Fruit fly (Drosophila melanogaster) whole organism, embryonic: Measurements from ENCODE around the gene Spase25.
A peak's percentile ranks its signal among the peaks of the same experiment; 100 is the strongest.

Experiments used
- ATbp ChIP-seq: fragments of 200-800 bp; sonication (Bioruptor generic); optimal IDR thresholded peaks from 2 replicates; lab custom pipeline; 2017; ENCODE audit warnings: missing biosample characterization, mild to moderate bottlenecking, missing genetic modification characterization, missing genetic modification reagents
- Atf3 ChIP-seq: fragments of 200-800 bp; sonication (Bioruptor generic); optimal IDR thresholded peaks from 3 replicates; lab custom pipeline; 2016; ENCODE audit warnings: missing biosample characterization, missing genetic modification characterization
- CG10147 ChIP-seq: fragments of 200-800 bp; sonication (Bioruptor generic); optimal IDR thresholded peaks from 2 replicates; lab custom pipeline; 2019; ENCODE audit warnings: missing biosample characterization, mild to moderate bottlenecking, missing genetic modification characterization, moderate library complexity
- CG11247 ChIP-seq: fragments of 200-800 bp; sonication (Bioruptor generic); IDR thresholded peaks from 2 replicates; pipeline ENCODE4 v1.3.6; 2022; ENCODE audit warnings: missing biosample characterization, missing genetic modification characterization
- CG11504 ChIP-seq: fragments of 200-800 bp; sonication (Bioruptor generic); optimal IDR thresholded peaks from 3 replicates; lab custom pipeline; 2019; ENCODE audit warnings: missing biosample characterization, mild to moderate bottlenecking, missing genetic modification characterization, moderate library complexity
- CG12769 ChIP-seq: fragments of 200-800 bp; sonication (Bioruptor generic); optimal IDR thresholded peaks from 2 replicates; lab custom pipeline; 2019; ENCODE audit warnings: missing biosample characterization, mild to moderate bottlenecking, missing genetic modification characterization, moderate library complexity
- CG12942 ChIP-seq: fragments of 200-800 bp; sonication (Bioruptor generic); optimal IDR thresholded peaks from 3 replicates; lab custom pipeline; 2016; ENCODE audit warnings: missing biosample characterization, missing genetic modification characterization
- CG14014 ChIP-seq: fragments of 200-800 bp; sonication (Bioruptor generic); IDR thresholded peaks from 2 replicates; pipeline ENCODE4 v1.3.6; 2022; ENCODE audit warnings: missing biosample characterization, missing genetic modification characterization
- CG1602 ChIP-seq: fragments of 200-800 bp; sonication (Bioruptor generic); optimal IDR thresholded peaks from 3 replicates; lab custom pipeline; 2016; ENCODE audit warnings: missing biosample characterization, missing genetic modification characterization
- CG16813 ChIP-seq: fragments of 200-800 bp; sonication (Bioruptor generic); IDR thresholded peaks from 3 replicates; pipeline ENCODE4 v1.3.6; 2022; ENCODE audit warnings: missing biosample characterization, missing genetic modification characterization; ENCODE audit not compliant: partially characterized antibody
- CG16815 ChIP-seq: fragments of 200-800 bp; sonication (Bioruptor generic); optimal IDR thresholded peaks from 3 replicates; lab custom pipeline; 2017; ENCODE audit warnings: missing biosample characterization, mild to moderate bottlenecking, missing genetic modification characterization
- CG17361 ChIP-seq: fragments of 200-800 bp; sonication (Bioruptor generic); IDR thresholded peaks from 3 replicates; pipeline ENCODE4 v1.3.6; 2022; ENCODE audit warnings: missing biosample characterization, missing genetic modification characterization
- CG2116 ChIP-seq: fragments of 200-800 bp; sonication (Bioruptor generic); optimal IDR thresholded peaks from 3 replicates; lab custom pipeline; 2018; ENCODE audit warnings: missing biosample characterization, mild to moderate bottlenecking, missing genetic modification characterization
- CG2202 ChIP-seq: fragments of 200-800 bp; sonication (Bioruptor generic); optimal IDR thresholded peaks from 2 replicates; lab custom pipeline; 2018; ENCODE audit warnings: missing biosample characterization, mild to moderate bottlenecking, missing genetic modification characterization
- CG2875 ChIP-seq: fragments of 200-800 bp; sonication (Bioruptor generic); optimal IDR thresholded peaks from 2 replicates; lab custom pipeline; 2017; ENCODE audit warnings: missing biosample characterization, mild to moderate bottlenecking, missing genetic modification characterization, missing genetic modification reagents
- CG2889 ChIP-seq: fragments of 200-800 bp; sonication (Bioruptor generic); IDR thresholded peaks from 3 replicates; pipeline ENCODE4 v1.3.6; 2022; ENCODE audit warnings: missing biosample characterization, missing genetic modification characterization
- CG31441 ChIP-seq: fragments of 200-800 bp; sonication (Bioruptor generic); IDR thresholded peaks from 2 replicates; pipeline ENCODE4 v1.3.6; 2022; ENCODE audit warnings: missing biosample characterization, missing genetic modification characterization
- CG3726 ChIP-seq: fragments of 200-800 bp; sonication (Bioruptor generic); IDR thresholded peaks from 3 replicates; pipeline ENCODE4, ENCODE4 v1.3.6; 2022; ENCODE audit warnings: missing biosample characterization, missing genetic modification characterization
- CG6272 ChIP-seq: fragments of 200-800 bp; sonication (Bioruptor generic); IDR thresholded peaks from 2 replicates; pipeline ENCODE4 v1.3.6; 2022; ENCODE audit warnings: missing biosample characterization, missing genetic modification characterization
- CG7928 ChIP-seq: fragments of 200-800 bp; sonication (Bioruptor generic); optimal IDR thresholded peaks from 2 replicates; lab custom pipeline; 2017; ENCODE audit warnings: missing biosample characterization, mild to moderate bottlenecking, missing genetic modification characterization
- CG8359 ChIP-seq: fragments of 200-800 bp; sonication (Bioruptor generic); optimal IDR thresholded peaks from 2 replicates; lab custom pipeline; 2017; ENCODE audit warnings: missing biosample characterization, mild to moderate bottlenecking, missing genetic modification characterization, borderline replicate concordance
- CG9215 ChIP-seq: fragments of 200-800 bp; sonication (Bioruptor generic); IDR thresholded peaks from 2 replicates; pipeline ENCODE4 v1.3.6; 2022; ENCODE audit warnings: missing biosample characterization, missing genetic modification characterization
- CG9727 ChIP-seq: fragments of 200-800 bp; sonication (Bioruptor generic); optimal IDR thresholded peaks from 3 replicates; lab custom pipeline; 2017; ENCODE audit warnings: missing biosample characterization, mild to moderate bottlenecking, missing genetic modification characterization
- CG9817 ChIP-seq: fragments of 200-800 bp; sonication (Bioruptor generic); optimal IDR thresholded peaks from 2 replicates; lab custom pipeline; 2018; ENCODE audit warnings: missing biosample characterization, mild to moderate bottlenecking, missing genetic modification characterization, moderate library complexity
- Camta ChIP-seq: fragments of 200-800 bp; sonication (Bioruptor generic); optimal IDR thresholded peaks from 2 replicates; lab custom pipeline; 2016; ENCODE audit warnings: missing biosample characterization, missing genetic modification characterization
- CoRest ChIP-seq: fragments of 200-800 bp; sonication (Bioruptor generic); optimal IDR thresholded peaks from 3 replicates; lab custom pipeline; 2018; ENCODE audit warnings: missing biosample characterization, mild to moderate bottlenecking, missing genetic modification characterization, moderate library complexity
- Doc2 ChIP-seq: fragments of 200-800 bp; sonication (Bioruptor generic); IDR thresholded peaks from 2 replicates; pipeline ENCODE4 v1.3.6; 2022; ENCODE audit warnings: missing biosample characterization, missing genetic modification characterization
- H15 ChIP-seq: fragments of 200-800 bp; sonication (Bioruptor generic); IDR thresholded peaks from 3 replicates; pipeline ENCODE4 v1.3.6; 2022; ENCODE audit warnings: missing biosample characterization, missing genetic modification characterization
- Hmx ChIP-seq: fragments of 200-800 bp; sonication (Bioruptor generic); optimal IDR thresholded peaks from 2 replicates; lab custom pipeline; 2016; ENCODE audit warnings: missing biosample characterization, missing genetic modification characterization
- ac ChIP-seq: fragments of 200-800 bp; sonication (Bioruptor generic); optimal IDR thresholded peaks from 3 replicates; lab custom pipeline; 2017; ENCODE audit warnings: missing biosample characterization, mild to moderate bottlenecking, missing genetic modification characterization
- ash1 ChIP-seq: fragments of 200-800 bp; sonication (Bioruptor generic); optimal IDR thresholded peaks from 2 replicates; lab custom pipeline; 2018; ENCODE audit warnings: missing biosample characterization, mild to moderate bottlenecking, missing genetic modification characterization
- chn ChIP-seq: fragments of 200-800 bp; sonication (Bioruptor generic); optimal IDR thresholded peaks from 2 replicates; lab custom pipeline; 2016; ENCODE audit warnings: missing biosample characterization, missing genetic modification characterization
- da ChIP-seq: fragments of 200-800 bp; sonication (Bioruptor generic); optimal IDR thresholded peaks from 2 replicates; lab custom pipeline; 2016; ENCODE audit warnings: missing biosample characterization, missing genetic modification characterization
- eyg ChIP-seq: fragments of 200-800 bp; sonication (Bioruptor generic); optimal IDR thresholded peaks from 3 replicates; lab custom pipeline; 2016; ENCODE audit warnings: missing biosample characterization, missing genetic modification characterization
- gcm ChIP-seq: fragments of 200-800 bp; sonication (Bioruptor generic); optimal IDR thresholded peaks from 2 replicates; lab custom pipeline; 2019; ENCODE audit warnings: missing biosample characterization, mild to moderate bottlenecking, missing genetic modification characterization, moderate library complexity
- gt ChIP-seq: fragments of 200-800 bp; sonication (Bioruptor generic); IDR thresholded peaks from 2 replicates; pipeline ENCODE4 v1.3.6; 2022; ENCODE audit warnings: missing biosample characterization, missing genetic modification characterization
- her ChIP-seq: fragments of 200-800 bp; sonication (Bioruptor generic); optimal IDR thresholded peaks from 2 replicates; lab custom pipeline; 2016; ENCODE audit warnings: missing biosample characterization, missing genetic modification characterization
- lola ChIP-seq, 3 experiments: fragments of >200 bp in 2 of 3; fragments of 200-800 bp in 1 of 3; sonication (Bioruptor generic) in 1 of 3; optimal IDR thresholded peaks; 2 replicates each; lab custom pipeline; 2017 to 2019; ENCODE audit warnings: missing biosample characterization in 3 of 3, missing genetic modification characterization in 3 of 3, mild to moderate bottlenecking in 1 of 3, moderate library complexity in 1 of 3
- mld ChIP-seq: fragments of 200-800 bp; sonication (Bioruptor generic); IDR thresholded peaks from 3 replicates; pipeline ENCODE4 v1.3.6; 2022; ENCODE audit warnings: missing biosample characterization, missing genetic modification characterization; ENCODE audit not compliant: partially characterized antibody
- p53 ChIP-seq: fragments of 200-800 bp; sonication (Bioruptor generic); optimal IDR thresholded peaks from 2 replicates; lab custom pipeline; 2016; ENCODE audit warnings: missing biosample characterization, missing genetic modification characterization
- prd ChIP-seq, 3 experiments: fragments of >200 bp in 2 of 3; fragments of 200-800 bp in 1 of 3; sonication (Bioruptor generic) in 1 of 3; optimal IDR thresholded peaks in 2 of 3; IDR thresholded peaks in 1 of 3; 2 replicates in 2 of 3; 3 replicates in 1 of 3; pipeline versions ENCODE4 v1.3.6 to Lab custom; 2017 to 2022; ENCODE audit warnings: missing biosample characterization in 1 of 3, missing genetic modification characterization in 1 of 3
- so ChIP-seq: fragments of 200-800 bp; sonication (Bioruptor generic); IDR thresholded peaks from 3 replicates; pipeline ENCODE4 v1.3.6; 2022; ENCODE audit warnings: missing biosample characterization, missing genetic modification characterization
- stc ChIP-seq: fragments of 200-800 bp; sonication (Bioruptor generic); IDR thresholded peaks from 2 replicates; pipeline ENCODE4 v1.3.6; 2022; ENCODE audit warnings: missing biosample characterization, missing genetic modification characterization
- stwl ChIP-seq: fragments of 200-800 bp; sonication (Bioruptor generic); optimal IDR thresholded peaks from 3 replicates; lab custom pipeline; 2018; ENCODE audit warnings: missing biosample characterization, mild to moderate bottlenecking, missing genetic modification characterization, moderate library complexity
- tgo ChIP-seq: fragments of 200-800 bp; sonication (Bioruptor generic); IDR thresholded peaks from 3 replicates; pipeline ENCODE4 v1.3.6; 2022; ENCODE audit warnings: missing biosample characterization, missing genetic modification characterization
- unc-4 ChIP-seq: fragments of 200-800 bp; sonication (Bioruptor generic); IDR thresholded peaks from 2 replicates; pipeline ENCODE4 v1.3.6; 2022; ENCODE audit warnings: missing biosample characterization, missing genetic modification characterization; ENCODE audit not compliant: partially characterized antibody
- vnd ChIP-seq: fragments of 200-800 bp; sonication (Bioruptor generic); IDR thresholded peaks from 3 replicates; pipeline ENCODE4 v1.3.6; 2022; ENCODE audit warnings: missing biosample characterization, missing genetic modification characterization; ENCODE audit not compliant: partially characterized antibody

Gene Spase25

dm6 chrX:11521561-11522546, 36.8 kb downstream of the Spase25 start (continued):
- peak; percentile 45; the same call in 1 of the 2 replicates for TF ChIP-seq CG11247 (GFP tag; lab: Robert Waterston, UW)
- TF ChIP-seq ATbp: peak; percentile 66
- peak; percentile 36 for TF ChIP-seq CG9727 (GFP tag; lab: Kevin White, UChicago)
- no peak for TF ChIP-seq stwl (tag; lab: Kevin White, UChicago)
- no peak for TF ChIP-seq CG3726
- no peak for TF ChIP-seq mld
- peak; percentile 83 for TF ChIP-seq CG11504 (tag; lab: Kevin White, UChicago)
- no peak for TF ChIP-seq prd (optimal IDR thresholded peaks at IDR 0.05; lab: Kevin White, UChicago)
- TF ChIP-seq prd (GFP tag; IDR thresholded peaks at IDR 0.05; lab: Robert Waterston, UW): peak; percentile 49; the same call in 1 of the 3 replicates
- no peak for TF ChIP-seq ash1 (GFP tag; lab: Kevin White, UChicago)
- TF ChIP-seq CG2116: no peak
- peak; percentile 74 for TF ChIP-seq CoRest (tag; lab: Kevin White, UChicago)
- no peak for TF ChIP-seq ac (GFP tag; lab: Kevin White, UChicago)
- TF ChIP-seq gt: no peak
- TF ChIP-seq Doc2 (GFP tag; lab: Robert Waterston, UW): no peak
- TF ChIP-seq CG9215 (GFP tag; lab: Robert Waterston, UW): peak; percentile 25; the same call in 1 of the 2 replicates
- TF ChIP-seq CG6272 (GFP tag; lab: Robert Waterston, UW): peak; percentile 44
- TF ChIP-seq p53: no peak
- TF ChIP-seq CG16813: no peak
- TF ChIP-seq Camta (GFP tag; lab: Kevin White, UChicago): peak; percentile 25
- TF ChIP-seq da (GFP tag; lab: Kevin White, UChicago): no peak
- peak; percentile 55 for TF ChIP-seq CG12769 (tag; lab: Kevin White, UChicago)
- no peak for TF ChIP-seq CG12942
- no peak for TF ChIP-seq her (GFP tag; lab: Kevin White, UChicago)
- no peak for TF ChIP-seq CG16815 (GFP tag; lab: Kevin White, UChicago)
- peak; percentile 41 for TF ChIP-seq CG2875
- no peak for TF ChIP-seq Atf3 (GFP tag; lab: Kevin White, UChicago)
- peak in 1 of 3 experiments; percentile 51 for TF ChIP-seq lola (GFP tag; optimal IDR thresholded peaks at IDR 0.05; lab: Kevin White, UChicago)
- TF ChIP-seq stc (GFP tag; lab: Robert Waterston, UW): peak; percentile 69; the same call in 1 of the 2 replicates
- TF ChIP-seq CG2202 (tag; lab: Kevin White, UChicago): no peak
- peak; percentile 60 for TF ChIP-seq CG10147 (GFP tag; lab: Kevin White, UChicago)
- no peak for TF ChIP-seq chn
- peak; percentile 53; the same call in 1 of the 3 replicates for TF ChIP-seq H15
- TF ChIP-seq CG17361 (GFP tag; lab: Robert Waterston, UW): peak; percentile 67; the same call in 2 of the 3 replicates
- no peak for TF ChIP-seq eyg (GFP tag; lab: Kevin White, UChicago)
- TF ChIP-seq vnd: no peak
- TF ChIP-seq CG7928 (GFP tag; lab: Kevin White, UChicago): no peak
- TF ChIP-seq CG31441 (GFP tag; lab: Robert Waterston, UW): peak; percentile 77
- peak; percentile 72; the same call in 1 of the 3 replicates for TF ChIP-seq so
- TF ChIP-seq unc-4: no peak
- TF ChIP-seq tgo (GFP tag; lab: Robert Waterston, UW): peak; percentile 61; the same call in 1 of the 3 replicates
- TF ChIP-seq CG1602 (GFP tag; lab: Kevin White, UChicago): peak; percentile 46
- no peak for TF ChIP-seq gcm (GFP tag; lab: Kevin White, UChicago)
- TF ChIP-seq CG2889 (GFP tag; lab: Robert Waterston, UW): 0 out of 3 replicates have a peak, but pooled peaks have one; percentile 36
- peak; percentile 42 for TF ChIP-seq CG9817 (tag; lab: Kevin White, UChicago)
- TF ChIP-seq CG14014: no peak
- TF ChIP-seq Hmx: no peak
- no peak for TF ChIP-seq CG8359 (GFP tag; lab: Kevin White, UChicago)
